Fruit fly (Drosophila melanogaster) whole organism, wandering third instar larva: ENCODE data around the gene Vps37B.

Experiments used
- Abd-B ChIP-seq: fragments of >200 bp; optimal IDR thresholded peaks from 2 replicates; lab custom pipeline; 2017; ENCODE audit warnings: missing biosample characterization, missing genetic modification characterization
- CG32264 ChIP-seq: fragments of 200-800 bp; sonication (Bioruptor generic); optimal IDR thresholded peaks from 2 replicates; lab custom pipeline; 2016; ENCODE audit warnings: missing biosample characterization, missing genetic modification characterization
- CG9705 ChIP-seq: fragments of 200-800 bp; sonication (Bioruptor generic); optimal IDR thresholded peaks from 2 replicates; lab custom pipeline; 2018; ENCODE audit warnings: missing biosample characterization, mild to moderate bottlenecking, missing genetic modification characterization
- CrebA ChIP-seq: fragments of 200-800 bp; sonication (Bioruptor generic); optimal IDR thresholded peaks from 2 replicates; lab custom pipeline; 2016; ENCODE audit warnings: missing biosample characterization, mild to moderate bottlenecking, missing genetic modification characterization, borderline replicate concordance
- Dfd ChIP-seq: fragments of >200 bp; optimal IDR thresholded peaks from 2 replicates; lab custom pipeline; 2017; ENCODE audit warnings: missing biosample characterization, missing genetic modification characterization
- Dif ChIP-seq: fragments of 200-275, 200-300 bp; sonication (Bioruptor generic); optimal IDR thresholded peaks from 2 replicates; lab custom pipeline; 2018; ENCODE audit warnings: missing biosample characterization, missing genetic modification characterization; ENCODE audit not compliant: partially characterized antibody
- GATAd ChIP-seq: sonication (Bioruptor generic); optimal IDR thresholded peaks from 2 replicates; lab custom pipeline; 2016; ENCODE audit warnings: missing biosample characterization, missing genetic modification characterization
- HLH106 ChIP-seq: fragments of 200-800 bp; optimal IDR thresholded peaks from 3 replicates; lab custom pipeline; 2019; ENCODE audit warnings: missing biosample characterization, mild to moderate bottlenecking, missing genetic modification characterization, moderate library complexity
- Hnf4 ChIP-seq: fragments of 200-800 bp; sonication (Bioruptor generic); optimal IDR thresholded peaks from 2 replicates; lab custom pipeline; 2016; ENCODE audit warnings: missing biosample characterization, mild to moderate bottlenecking, missing genetic modification characterization
- Hr78 ChIP-seq: fragments of >200 bp; optimal IDR thresholded peaks from 2 replicates; lab custom pipeline; 2017; ENCODE audit warnings: missing biosample characterization, missing genetic modification characterization
- Hr83 ChIP-seq: fragments of 200-300 bp; sonication (Bioruptor generic); optimal IDR thresholded peaks from 2 replicates; lab custom pipeline; 2016; ENCODE audit warnings: missing biosample characterization, mild to moderate bottlenecking, missing genetic modification characterization, moderate library complexity; ENCODE audit not compliant: poor library complexity, severe bottlenecking
- Jra ChIP-seq: sonication (Bioruptor generic); optimal IDR thresholded peaks from 2 replicates; lab custom pipeline; 2016; ENCODE audit warnings: missing biosample characterization, missing genetic modification characterization
- Mio ChIP-seq: sonication (Bioruptor generic); optimal IDR thresholded peaks from 2 replicates; lab custom pipeline; 2016; ENCODE audit warnings: missing biosample characterization, missing genetic modification characterization
- Myc ChIP-seq: fragments of >200 bp; optimal IDR thresholded peaks from 2 replicates; lab custom pipeline; 2017
- N ChIP-seq: fragments of >200 bp; optimal IDR thresholded peaks from 2 replicates; lab custom pipeline; 2018; ENCODE audit warnings: missing biosample characterization, missing external identifiers, missing genetic modification characterization
- OdsH ChIP-seq: fragments of 200-800 bp; sonication (Bioruptor generic); optimal IDR thresholded peaks from 2 replicates; lab custom pipeline; 2016; ENCODE audit warnings: missing biosample characterization, mild to moderate bottlenecking, missing genetic modification characterization
- Rel ChIP-seq, 2 experiments: fragments of 200-800 bp; sonication (Bioruptor generic) in 1 of 2; optimal IDR thresholded peaks; 2 replicates in 1 of 2; 3 replicates in 1 of 2; lab custom pipeline; 2016 to 2019; ENCODE audit warnings: mild to moderate bottlenecking in 2 of 2, missing biosample characterization in 2 of 2, missing genetic modification characterization in 2 of 2, moderate library complexity in 1 of 2
- Sp1 ChIP-seq: fragments of 200-800 bp; sonication (Bioruptor generic); optimal IDR thresholded peaks from 3 replicates; lab custom pipeline; 2019; ENCODE audit warnings: missing biosample characterization, mild to moderate bottlenecking, missing genetic modification characterization, moderate library complexity
- Vsx2 ChIP-seq: fragments of 200-300, 225-300 bp; sonication (Bioruptor generic); optimal IDR thresholded peaks from 2 replicates; lab custom pipeline; 2018; ENCODE audit warnings: missing biosample characterization, missing genetic modification characterization; ENCODE audit not compliant: partially characterized antibody
- br ChIP-seq: fragments of 200-800 bp; sonication (Bioruptor generic); optimal IDR thresholded peaks from 2 replicates; lab custom pipeline; 2016; ENCODE audit warnings: missing biosample characterization, missing genetic modification characterization
- brk ChIP-seq: fragments of 200-800 bp; sonication (Bioruptor generic); optimal IDR thresholded peaks from 2 replicates; lab custom pipeline; 2016; ENCODE audit warnings: missing biosample characterization, mild to moderate bottlenecking, missing genetic modification characterization
- dl ChIP-seq, 2 experiments: fragments of 175-275, 200-275 bp in 1 of 2; fragments of 200-275 bp in 1 of 2; sonication (Bioruptor generic); optimal IDR thresholded peaks; lab custom pipeline; 2018; ENCODE audit warnings: mild to moderate bottlenecking in 2 of 2, missing biosample characterization in 2 of 2, missing genetic modification characterization in 2 of 2, moderate library complexity in 2 of 2; ENCODE audit not compliant: partially characterized antibody in 2 of 2, insufficient read depth in 1 of 2
- dmrt93B ChIP-seq: fragments of 200-800 bp; sonication (Bioruptor generic); optimal IDR thresholded peaks from 2 replicates; lab custom pipeline; 2018; ENCODE audit warnings: missing biosample characterization, mild to moderate bottlenecking, missing genetic modification characterization
- dsf ChIP-seq: sonication (Bioruptor generic); optimal IDR thresholded peaks from 2 replicates; lab custom pipeline; 2016; ENCODE audit warnings: missing biosample characterization, missing genetic modification characterization, borderline replicate concordance
- ey ChIP-seq: fragments of 200-800 bp; sonication (Bioruptor generic); optimal IDR thresholded peaks from 2 replicates; lab custom pipeline; 2016; ENCODE audit warnings: missing biosample characterization, missing genetic modification characterization
- foxo ChIP-seq, 2 experiments: fragments of 200-800 bp; sonication (Bioruptor generic); optimal IDR thresholded peaks; 2 replicates in 1 of 2; 3 replicates in 1 of 2; lab custom pipeline; 2016 to 2017; ENCODE audit warnings: missing biosample characterization in 2 of 2, missing genetic modification characterization in 2 of 2
- fru ChIP-seq: fragments of 200-800 bp; sonication (Bioruptor generic); optimal IDR thresholded peaks from 3 replicates; lab custom pipeline; 2016; ENCODE audit warnings: missing biosample characterization, mild to moderate bottlenecking, missing genetic modification characterization
- h ChIP-seq: fragments of 200-800 bp; sonication (Bioruptor generic); optimal IDR thresholded peaks from 3 replicates; lab custom pipeline; 2016; ENCODE audit warnings: missing biosample characterization, mild to moderate bottlenecking, missing genetic modification characterization
- jim ChIP-seq: fragments of 175-275, 200-325 bp; sonication (Bioruptor generic); optimal IDR thresholded peaks from 2 replicates; lab custom pipeline; 2016; ENCODE audit warnings: missing biosample characterization, mild to moderate bottlenecking, missing genetic modification characterization
- lola ChIP-seq: fragments of >200 bp; optimal IDR thresholded peaks from 2 replicates; lab custom pipeline; 2017; ENCODE audit warnings: missing biosample characterization, missing genetic modification characterization
- pan ChIP-seq: fragments of >200 bp; optimal IDR thresholded peaks from 2 replicates; lab custom pipeline; 2017
- psq ChIP-seq: fragments of 200-800 bp; sonication (Bioruptor generic); optimal IDR thresholded peaks from 3 replicates; lab custom pipeline; 2017; ENCODE audit warnings: missing biosample characterization, mild to moderate bottlenecking, missing genetic modification characterization, moderate library complexity
- rgr ChIP-seq: fragments of 200-800 bp; sonication (Bioruptor generic); optimal IDR thresholded peaks from 3 replicates; lab custom pipeline; 2016; ENCODE audit warnings: missing biosample characterization, mild to moderate bottlenecking, missing genetic modification characterization
- sage ChIP-seq: fragments of 200-800 bp; sonication (Bioruptor generic); optimal IDR thresholded peaks from 2 replicates; lab custom pipeline; 2016; ENCODE audit warnings: missing biosample characterization, mild to moderate bottlenecking, missing genetic modification characterization
- sv ChIP-seq: fragments of 200-800 bp; sonication (Bioruptor generic); optimal IDR thresholded peaks from 3 replicates; lab custom pipeline; 2016; ENCODE audit warnings: missing biosample characterization, missing genetic modification characterization
- tai ChIP-seq: sonication (Bioruptor generic); optimal IDR thresholded peaks from 2 replicates; lab custom pipeline; 2016; ENCODE audit warnings: missing biosample characterization, missing genetic modification characterization
- usp ChIP-seq: fragments of >200 bp; optimal IDR thresholded peaks from 2 replicates; lab custom pipeline; 2017; ENCODE audit warnings: missing biosample characterization, missing genetic modification characterization
- woc ChIP-seq: sonication (Bioruptor generic); optimal IDR thresholded peaks from 2 replicates; lab custom pipeline; 2016; ENCODE audit warnings: missing biosample characterization, mild to moderate bottlenecking, missing genetic modification characterization

Vps37B gene

DNA sequence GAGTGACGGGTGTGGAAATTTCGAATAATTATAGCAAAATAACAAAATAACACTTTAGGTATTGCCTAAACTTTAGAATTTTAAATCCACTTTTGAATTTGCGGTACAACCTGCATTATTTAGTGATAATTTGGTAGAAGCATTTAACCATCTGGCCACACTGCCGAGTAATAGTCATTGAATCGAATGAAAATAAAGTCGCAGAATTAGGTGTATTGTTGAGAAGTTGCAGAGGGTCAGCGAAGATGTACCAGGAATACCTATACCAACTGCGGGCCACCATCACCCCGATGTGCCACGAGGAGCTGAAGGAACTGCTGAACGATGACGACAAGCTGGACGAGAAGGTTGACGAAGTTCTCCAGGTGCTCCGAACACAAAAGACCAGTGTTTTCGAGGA is at the start of gene Vps37B:
TSS of gene Vps37B (plus strand) at position 134 of the 400 bp plus-strand sequence.
- peak; percentile 14 for TF ChIP-seq Dif (GFP tag; lab: Kevin White, UChicago)
- no peak for TF ChIP-seq Hr78 (GFP tag; lab: Kevin White, UChicago)

DNA sequence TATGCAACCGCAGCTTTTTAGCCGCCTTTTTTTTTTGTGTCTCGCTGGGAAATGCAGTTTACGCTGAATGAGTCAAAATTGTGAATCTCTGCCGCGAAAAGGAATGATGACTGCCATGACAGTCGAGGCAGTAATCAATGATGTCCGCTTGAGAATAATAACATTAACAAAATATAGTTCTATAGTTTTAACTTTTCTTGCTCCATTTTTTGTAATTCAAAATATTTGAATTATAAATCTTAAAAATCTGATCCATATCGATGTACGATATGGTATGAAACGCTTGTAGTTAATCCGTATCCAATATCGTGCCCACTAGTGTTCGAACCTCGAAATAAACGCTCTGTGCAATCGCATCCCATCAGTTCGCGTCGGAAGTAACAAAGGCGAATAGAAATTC is 38.2 kb upstream of the Vps37B start:
- TF ChIP-seq sage (GFP tag; lab: Kevin White, UChicago): no peak
- TF ChIP-seq foxo (GFP tag; optimal IDR thresholded peaks at IDR 0.05; lab: Kevin White, UChicago): peak in 1 of 2 experiments; percentile 9
- no peak for TF ChIP-seq fru
- TF ChIP-seq Jra (GFP tag; lab: Kevin White, UChicago): no peak
- TF ChIP-seq Sp1: no peak
- TF ChIP-seq pan (lab: Kevin White, UChicago): no peak
- TF ChIP-seq CG32264 (GFP tag; lab: Kevin White, UChicago): no peak
- TF ChIP-seq h (GFP tag; lab: Kevin White, UChicago): no peak

DNA sequence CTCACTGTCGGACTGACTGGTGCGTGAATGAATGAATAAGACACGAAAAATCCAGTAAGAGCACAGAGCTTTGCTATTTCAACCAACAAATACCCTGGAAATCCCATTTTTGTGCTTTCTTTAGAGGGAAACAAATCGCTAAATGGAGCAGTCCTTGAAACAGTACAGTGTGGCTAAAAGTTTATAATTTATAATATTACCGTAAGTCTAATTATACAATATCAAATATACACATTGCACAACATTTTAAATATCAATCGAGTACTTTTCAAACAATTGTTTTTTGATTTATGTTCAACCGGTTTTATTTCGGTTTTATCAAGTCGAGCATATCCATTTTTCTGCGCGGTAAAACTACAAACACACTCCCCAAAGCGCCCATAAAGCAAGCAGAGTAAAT is 32.7 kb upstream of the Vps37B start:
- TF ChIP-seq Jra (GFP tag; lab: Kevin White, UChicago) (no peak), ey (GFP tag; lab: Kevin White, UChicago) (no peak), woc (GFP tag; lab: Kevin White, UChicago) (no peak), Dfd (GFP tag; lab: Kevin White, UChicago) (no peak), lola (GFP tag; lab: Kevin White, UChicago) (no peak), Dif (GFP tag; lab: Kevin White, UChicago) (no peak), HLH106 (tag; lab: Kevin White, UChicago) (no peak), N (no peak), pan (lab: Kevin White, UChicago) (no peak), Hnf4 (GFP tag; lab: Kevin White, UChicago) (no peak), tai (GFP tag; lab: Kevin White, UChicago) (no peak), fru (no peak), brk (GFP tag; lab: Kevin White, UChicago) (no peak), GATAd (GFP tag; lab: Kevin White, UChicago) (no peak), Abd-B (GFP tag; lab: Kevin White, UChicago) (no peak), Hr78 (GFP tag; lab: Kevin White, UChicago) (no peak)

DNA sequence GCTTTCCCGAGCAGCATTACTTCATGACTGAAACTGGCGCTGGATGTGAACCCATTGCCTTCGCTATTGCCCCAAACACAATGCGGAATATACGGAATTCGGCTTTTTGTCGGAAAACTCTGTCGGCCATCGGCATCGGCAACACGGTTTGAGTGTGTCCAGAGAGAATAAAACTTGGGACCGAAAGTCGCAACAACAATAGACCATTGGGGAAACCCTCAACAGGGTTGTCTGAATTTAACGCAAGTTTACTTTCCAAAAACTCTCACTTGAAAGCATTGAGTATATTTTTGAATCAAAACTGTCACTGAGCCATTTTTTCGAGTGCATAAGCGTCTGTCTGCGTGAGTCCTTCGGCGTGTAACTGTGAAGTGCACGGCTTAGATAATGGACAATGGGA is 27.7 kb upstream of the Vps37B start:
- TF ChIP-seq Hnf4 (GFP tag; lab: Kevin White, UChicago): peak; percentile 9
- peak; percentile 23 for TF ChIP-seq br (GFP tag; lab: Kevin White, UChicago)
- peak; percentile 28 for TF ChIP-seq sv
- peak; percentile 46 for TF ChIP-seq ey (GFP tag; lab: Kevin White, UChicago)
- no peak for TF ChIP-seq jim (GFP tag; lab: Kevin White, UChicago)
- no peak for TF ChIP-seq N
- no peak for TF ChIP-seq brk (GFP tag; lab: Kevin White, UChicago)
- TF ChIP-seq CrebA (GFP tag; lab: Kevin White, UChicago): no peak
- no peak for TF ChIP-seq tai (GFP tag; lab: Kevin White, UChicago)
- TF ChIP-seq h (GFP tag; lab: Kevin White, UChicago): peak; percentile 46
- TF ChIP-seq CG9705 (GFP tag; lab: Kevin White, UChicago): no peak
- peak; percentile 42 for TF ChIP-seq Sp1
- TF ChIP-seq Hr83 (GFP tag; lab: Kevin White, UChicago): no peak
- TF ChIP-seq Jra (GFP tag; lab: Kevin White, UChicago): no peak
- TF ChIP-seq CG32264 (GFP tag; lab: Kevin White, UChicago): no peak
- TF ChIP-seq foxo (GFP tag; optimal IDR thresholded peaks at IDR 0.05; lab: Kevin White, UChicago): peak in 1 of 2 experiments; percentile 52
- TF ChIP-seq woc (GFP tag; lab: Kevin White, UChicago): no peak
- TF ChIP-seq lola (GFP tag; lab: Kevin White, UChicago): no peak
- no peak for TF ChIP-seq dl (GFP tag; optimal IDR thresholded peaks at IDR 0.05; lab: Kevin White, UChicago; ENCODE audit: insufficient read depth in 1 of 2, partially characterized antibody in 2 of 2)
- no peak for TF ChIP-seq Myc (lab: Kevin White, UChicago)
- TF ChIP-seq GATAd (GFP tag; lab: Kevin White, UChicago): no peak
- peak; percentile 0 for TF ChIP-seq dmrt93B (GFP tag; lab: Kevin White, UChicago)
- no peak for TF ChIP-seq Dif (GFP tag; lab: Kevin White, UChicago)
- TF ChIP-seq HLH106 (tag; lab: Kevin White, UChicago): peak; percentile 51
- no peak for TF ChIP-seq pan (lab: Kevin White, UChicago)
- no peak for TF ChIP-seq usp (GFP tag; lab: Kevin White, UChicago)
- TF ChIP-seq dsf (GFP tag; lab: Kevin White, UChicago): no peak
- no peak for TF ChIP-seq Abd-B (GFP tag; lab: Kevin White, UChicago)
- peak; percentile 26 for TF ChIP-seq rgr
- TF ChIP-seq Vsx2 (GFP tag; lab: Kevin White, UChicago): no peak
- TF ChIP-seq OdsH (GFP tag; lab: Kevin White, UChicago): peak; percentile 0
- TF ChIP-seq fru: peak; percentile 58
- no peak for TF ChIP-seq sage (GFP tag; lab: Kevin White, UChicago)
- peak; percentile 11 for TF ChIP-seq psq (GFP tag; lab: Kevin White, UChicago)
- no peak for TF ChIP-seq Dfd (GFP tag; lab: Kevin White, UChicago)
- TF ChIP-seq Hr78 (GFP tag; lab: Kevin White, UChicago): no peak
- TF ChIP-seq Mio: no peak
- no peak for TF ChIP-seq Rel (GFP tag; optimal IDR thresholded peaks at IDR 0.05; lab: Kevin White, UChicago)
- TF ChIP-seq Rel (tag; optimal IDR thresholded peaks at IDR 0.05; lab: Kevin White, UChicago): no peak
